Fruit fly (Drosophila melanogaster) whole organism, pupa: ENCODE results near the gene CG11349.

Source experiments
- CG32121 ChIP-seq: fragments of 200-800 bp; sonication (Bioruptor generic); IDR thresholded peaks from 2 replicates; pipeline ENCODE4 v1.3.6; 2022; ENCODE audit warnings: missing biosample characterization, missing genetic modification characterization
- CG8301 ChIP-seq: fragments of 200-800 bp; sonication (Bioruptor generic); optimal IDR thresholded peaks from 2 replicates; lab custom pipeline; 2018; ENCODE audit warnings: missing biosample characterization, mild to moderate bottlenecking, missing genetic modification characterization
- EcR ChIP-seq: fragments of 200-800 bp; sonication (Bioruptor generic); optimal IDR thresholded peaks from 3 replicates; lab custom pipeline; 2019; ENCODE audit warnings: missing biosample characterization, missing genetic modification characterization, mild to moderate bottlenecking, moderate library complexity, missing genetic modification reagents
- rn ChIP-seq: fragments of 200-800 bp; sonication (Bioruptor generic); IDR thresholded peaks from 2 replicates; pipeline ENCODE4 v1.3.6; 2022; ENCODE audit warnings: missing biosample characterization, missing genetic modification characterization

dm6 chr3L:4472768-4473167 is at the start of gene CG11349:
- no peak for TF ChIP-seq CG8301 (tag; lab: Kevin White, UChicago)
- no peak for TF ChIP-seq CG32121
- no peak for TF ChIP-seq EcR (GFP tag; lab: Kevin White, UChicago)
- TF ChIP-seq rn: no peak
